Worm (Caenorhabditis elegans) whole organism, midembryonic: ENCODE results near the gene Y54G2A.38.
"Not testable (repeated sequence)": the region's sequence is repeated elsewhere in the genome, so short reads cannot be mapped to it uniquely, and the experiment has no call there.

ENCODE experiments used
- flt-1 ChIP-seq: fragments of 200-800 bp; sonication (Bioruptor generic); IDR thresholded peaks from 2 replicates; pipeline ENCODE4 v1.3.6; 2022; ENCODE audit warnings: missing genetic modification characterization, missing compliant biosample characterization
- med-1 ChIP-seq: sonication (generic microtip); optimal IDR thresholded peaks from 2 replicates; lab custom pipeline; 2017; ENCODE audit warnings: missing genetic modification characterization, mild to moderate bottlenecking, missing compliant biosample characterization, antibody characterized with exemption, missing genetic modification reagents; ENCODE audit not compliant: insufficient read depth
- ztf-29 ChIP-seq: fragments of 200-800 bp; sonication (Bioruptor generic); IDR thresholded peaks from 2 replicates; pipeline ENCODE4 v1.3.6; 2022; ENCODE audit warnings: missing genetic modification reagents, missing genetic modification characterization, missing compliant biosample characterization

- not testable (repeated sequence) for TF ChIP-seq ztf-29 (GFP tag; lab: Robert Waterston, UW); med-1 (GFP tag; lab: Kevin White, UChicago); flt-1
These were observed 42.8 kb upstream of the Y54G2A.38 start, which contains the start of gene Y94H6A.7 for ce11 chrIV:2716474-2716873.
